Worm (Caenorhabditis elegans) whole organism, L3 larva: ENCODE results near the gene T08G5.1.

Experiments
- R02D3.7 ChIP-seq: fragments of 150-350 bp; optimal IDR thresholded peaks from 2 replicates; lab custom pipeline; 2014; ENCODE audit warnings: missing biosample characterization, missing genetic modification characterization
- egl-27 ChIP-seq: sonication (generic microtip); optimal IDR thresholded peaks from 4 replicates; lab custom pipeline; 2017; ENCODE audit warnings: missing biosample characterization, missing genetic modification reagents, missing genetic modification characterization
- elt-3 ChIP-seq, 3 experiments: fragments of 150-350 bp in 1 of 3; sonication (generic microtip) in 2 of 3; optimal IDR thresholded peaks; 2 replicates in 2 of 3; 4 replicates in 1 of 3; lab custom pipeline; 2014 to 2017; ENCODE audit warnings: missing biosample characterization in 3 of 3, missing genetic modification characterization in 3 of 3
- fkh-10 ChIP-seq: sonication (generic microtip); optimal IDR thresholded peaks from 2 replicates; lab custom pipeline; 2017; ENCODE audit warnings: missing biosample characterization, missing genetic modification reagents, missing genetic modification characterization
- fkh-2 ChIP-seq: fragments of 150-350 bp; optimal IDR thresholded peaks from 2 replicates; lab custom pipeline; 2014; ENCODE audit warnings: missing biosample characterization, missing genetic modification reagents, missing genetic modification characterization
- nhr-237 ChIP-seq: fragments of 150-350 bp; optimal IDR thresholded peaks from 2 replicates; lab custom pipeline; 2014; ENCODE audit warnings: missing biosample characterization, missing genetic modification characterization
- nhr-77 ChIP-seq: fragments of 150-350 bp; optimal IDR thresholded peaks from 2 replicates; lab custom pipeline; 2014; ENCODE audit warnings: missing biosample characterization, missing genetic modification characterization
- pha-4 ChIP-seq: fragments of 150-350 bp; optimal IDR thresholded peaks from 2 replicates; lab custom pipeline; 2014; ENCODE audit warnings: missing biosample characterization, missing genetic modification reagents, missing genetic modification characterization
- skn-1 ChIP-seq: fragments of 150-350 bp; optimal IDR thresholded peaks from 2 replicates; lab custom pipeline; 2014; ENCODE audit warnings: missing biosample characterization, missing genetic modification characterization
- zag-1 ChIP-seq: fragments of 150-350 bp; optimal IDR thresholded peaks from 2 replicates; lab custom pipeline; 2014; ENCODE audit warnings: missing biosample characterization, missing genetic modification characterization
- ztf-11 ChIP-seq: fragments of 150-350 bp; optimal IDR thresholded peaks from 2 replicates; lab custom pipeline; 2014; ENCODE audit warnings: missing biosample characterization, missing genetic modification characterization

ce11 chrV:14011427-14011826, 7.1 kb upstream of the T08G5.1 start:
- TF ChIP-seq zag-1 (tag; lab: Kevin White, UChicago), result no peak
- no peak for TF ChIP-seq skn-1 (tag; lab: Kevin White, UChicago)
- no peak for TF ChIP-seq fkh-10 (GFP tag; lab: Kevin White, UChicago)
- TF ChIP-seq nhr-237 (tag; lab: Kevin White, UChicago), result no peak
- TF ChIP-seq R02D3.7 (tag; lab: Kevin White, UChicago), result no peak
- TF ChIP-seq pha-4 (tag; lab: Kevin White, UChicago), result no peak
- TF ChIP-seq fkh-2 (tag; lab: Kevin White, UChicago), result no peak
- no peak for TF ChIP-seq elt-3 (tag; optimal IDR thresholded peaks at IDR 0.05; lab: Kevin White, UChicago)
- TF ChIP-seq nhr-77 (tag; lab: Kevin White, UChicago), result no peak
- no peak for TF ChIP-seq ztf-11 (tag; lab: Kevin White, UChicago)
- no peak for TF ChIP-seq egl-27 (tag; lab: Kevin White, UChicago)
